Worm (Caenorhabditis elegans) whole organism, L4/young adult: ENCODE results near the gene F55A11.8.

ENCODE experiments used
- W03F9.2 ChIP-seq: fragments of 150-350 bp; optimal IDR thresholded peaks from 2 replicates; lab custom pipeline; 2014; ENCODE audit warnings: missing biosample characterization, missing genetic modification characterization
- dao-5 ChIP-seq: sonication (generic microtip); optimal IDR thresholded peaks from 2 replicates; lab custom pipeline; 2016; ENCODE audit warnings: missing genotype, missing genetic modification characterization, moderate library complexity, missing compliant biosample characterization
- him-1 ChIP-seq: sonication (generic microtip); optimal IDR thresholded peaks from 2 replicates; lab custom pipeline; 2016; ENCODE audit warnings: missing genotype, missing genetic modification reagents, missing genetic modification characterization, missing compliant biosample characterization

The F55A11.8 gene

DNA sequence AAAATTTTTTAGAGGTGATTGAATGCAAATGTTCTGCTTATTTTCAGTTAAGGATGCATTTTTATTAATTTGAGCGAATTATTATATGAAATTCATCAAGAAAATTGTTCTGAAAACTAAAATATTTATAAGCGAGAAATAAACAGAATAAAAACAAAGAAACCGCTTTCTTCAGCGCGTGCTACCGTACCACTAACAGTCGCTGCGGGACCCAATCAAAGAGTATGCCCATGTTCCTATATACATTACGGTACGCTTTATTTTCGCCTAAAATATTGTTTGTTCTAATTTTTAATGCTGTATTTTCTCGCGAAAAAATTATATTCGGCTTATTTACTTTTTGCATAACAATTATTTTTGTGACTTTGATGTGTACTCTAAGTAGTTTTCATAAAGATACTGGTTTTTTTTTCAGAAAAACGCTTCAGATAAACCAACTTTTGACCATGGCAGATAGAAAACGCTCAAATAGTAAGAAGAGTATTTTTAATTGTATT, at the start of gene F55A11.8:
TSS of gene F55A11.8 (plus strand) at position 447 of the 497 bp plus-strand sequence.
- peak; percentile 31 for TF ChIP-seq W03F9.2 (tag; lab: Kevin White, UChicago)
- TF ChIP-seq dao-5 = no peak

DNA sequence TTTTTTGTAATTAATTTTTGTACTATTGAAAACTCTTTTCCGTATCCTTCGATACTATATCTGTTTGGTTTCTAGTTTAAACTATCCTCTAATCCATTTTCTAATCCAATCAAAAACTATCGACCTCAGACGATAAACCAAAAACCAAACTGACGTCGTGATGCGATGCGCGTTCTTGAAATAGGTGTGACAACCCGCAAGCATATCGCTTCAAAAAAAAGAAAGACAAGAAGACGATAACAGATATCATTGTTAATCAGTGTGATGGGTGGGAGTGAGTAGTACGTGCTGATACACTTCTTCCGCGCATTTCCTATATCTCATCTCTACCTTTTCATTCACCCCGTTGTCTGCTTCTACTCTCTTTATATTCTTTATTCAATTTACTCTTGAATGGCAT, 48.2 kb upstream of the F55A11.8 start, which contains the start of gene T04F3.1:
TSS of gene T04F3.1 (plus strand) at position 246 of the 400 bp plus-strand sequence.
- TF ChIP-seq him-1 (no peak), dao-5 (no peak), W03F9.2 (tag; lab: Kevin White, UChicago) (no peak)

DNA sequence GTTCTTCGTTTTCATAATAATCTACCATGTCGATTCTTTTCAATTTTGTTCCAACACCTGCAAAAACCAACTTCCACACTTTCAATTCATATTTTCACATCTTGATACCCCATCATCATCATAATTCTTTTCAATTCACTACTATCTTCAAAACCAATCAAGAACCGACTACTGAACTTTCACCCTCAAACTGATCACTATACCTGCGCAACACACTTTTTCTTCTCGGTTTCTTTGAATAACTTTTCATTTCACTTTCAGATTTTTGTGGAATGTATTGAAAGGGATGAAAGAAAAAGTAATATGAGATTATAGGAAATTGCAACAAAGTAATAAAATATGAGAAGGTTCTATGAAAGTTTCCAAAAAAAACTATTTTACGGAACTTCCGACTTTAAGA, 46.9 kb upstream of the F55A11.8 start:
- TF ChIP-seq him-1 = no peak
- TF ChIP-seq W03F9.2 (tag; lab: Kevin White, UChicago) = no peak
- no peak for TF ChIP-seq dao-5

DNA sequence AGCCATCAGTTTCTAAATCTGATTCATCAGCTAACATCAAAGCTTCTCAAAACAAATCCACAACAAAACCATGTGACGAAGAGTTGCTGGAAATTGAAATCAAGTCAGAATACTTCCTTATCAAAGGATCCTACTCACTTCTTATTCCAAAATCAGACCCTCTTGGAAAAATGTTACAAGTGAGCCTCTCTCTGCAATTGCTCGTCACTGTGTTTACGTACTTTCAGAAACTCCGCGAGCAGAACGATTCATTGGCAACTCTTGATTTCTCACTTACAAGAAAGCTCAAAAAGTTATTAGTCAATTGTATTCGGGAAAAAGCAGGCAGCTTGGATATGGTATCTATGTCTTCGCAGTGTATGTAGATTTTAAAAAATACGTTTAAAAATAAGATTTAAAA, 36.5 kb upstream of the F55A11.8 start:
- TF ChIP-seq dao-5 (no peak), him-1 (no peak), W03F9.2 (tag; lab: Kevin White, UChicago) (no peak)

DNA sequence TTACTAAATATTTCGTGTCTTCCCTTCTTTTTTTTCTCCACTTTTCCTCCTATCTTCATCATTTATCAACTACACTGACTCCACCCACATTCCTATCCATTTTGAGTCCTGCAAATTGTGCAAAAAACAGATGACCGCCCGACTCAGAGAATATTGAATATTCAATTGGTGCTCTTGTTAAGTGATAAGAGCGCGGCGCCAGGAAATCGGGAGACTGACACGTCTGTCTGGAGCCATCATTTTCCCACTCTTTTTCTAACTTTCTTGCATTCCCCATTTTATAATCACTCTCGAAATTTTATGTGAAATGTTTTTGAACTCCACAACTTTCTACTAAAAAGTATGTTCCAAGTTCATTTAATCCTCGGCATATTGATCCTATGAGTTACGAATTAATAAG, 32.1 kb upstream of the F55A11.8 start:
- no peak for TF ChIP-seq dao-5

DNA sequence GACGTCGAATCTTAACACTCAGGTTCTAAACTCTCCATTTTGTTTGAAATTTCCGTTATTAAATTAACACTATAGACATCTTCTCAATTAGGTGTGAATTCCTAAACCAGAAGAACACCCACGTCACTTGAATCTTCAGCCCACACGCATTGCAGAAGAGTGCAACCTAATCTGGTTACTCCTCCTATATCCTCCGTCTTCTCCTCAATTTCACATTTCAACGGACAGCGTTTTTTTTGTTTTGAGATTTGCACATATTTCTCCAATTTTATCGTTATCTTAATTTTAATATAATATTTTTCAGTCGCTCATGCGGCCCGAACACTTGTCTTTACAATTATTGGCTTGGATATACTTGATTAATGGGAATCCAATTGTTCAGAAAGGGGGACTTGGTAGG, 30.6 kb upstream of the F55A11.8 start, which contains the start of gene smoc-1:
TSS of gene smoc-1 (plus strand) at position 301 of the 400 bp plus-strand sequence.
- TF ChIP-seq W03F9.2 (tag; lab: Kevin White, UChicago) (no peak), dao-5 (no peak), him-1 (no peak)

DNA sequence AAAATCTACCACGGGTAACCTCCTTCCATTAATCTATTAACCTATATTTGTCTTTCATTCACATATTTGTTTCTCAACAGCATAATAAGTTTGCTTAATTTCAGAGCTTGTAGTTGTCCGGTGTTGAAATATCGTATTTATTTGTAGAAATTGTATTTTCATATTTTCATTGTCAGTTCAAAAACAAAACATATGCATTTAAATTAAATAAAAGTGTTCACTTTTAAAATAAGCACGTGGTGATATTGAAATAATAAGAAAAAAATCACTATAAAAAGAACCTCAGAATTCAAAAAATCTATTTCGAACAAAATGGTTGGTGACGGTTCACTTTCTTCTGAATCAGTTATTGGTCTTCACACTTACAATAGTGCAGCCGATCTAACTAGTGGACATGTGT, 29.4 kb upstream of the F55A11.8 start, which contains the start of gene T04F3.3:
TSS of gene T04F3.3 (plus strand) at position 301 of the 400 bp plus-strand sequence.
- TF ChIP-seq W03F9.2 (tag; lab: Kevin White, UChicago) = no peak
- TF ChIP-seq dao-5 = no peak
- TF ChIP-seq him-1 = no peak

DNA sequence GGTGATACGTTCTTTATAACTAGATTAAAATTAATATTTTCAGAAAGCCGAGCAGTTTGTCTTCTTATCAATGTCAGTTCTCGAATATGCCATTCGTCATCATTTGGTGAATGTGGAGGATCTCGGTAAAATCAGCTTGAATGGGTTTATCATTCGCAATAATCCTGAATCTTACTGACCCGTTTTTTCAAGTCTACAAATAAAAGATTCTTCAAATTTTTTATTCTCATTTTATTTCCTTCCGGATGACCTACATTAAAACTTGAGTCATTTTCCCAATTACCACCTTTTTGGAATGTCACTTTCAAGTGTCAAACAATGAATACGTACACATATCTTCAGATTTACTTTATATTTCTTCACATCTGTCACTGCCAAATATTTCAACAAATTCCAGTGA, 27.6 kb upstream of the F55A11.8 start, which contains the start of gene T04F3.5:
TSS of gene T04F3.5 (plus strand) at position 301 of the 400 bp plus-strand sequence.
- no peak for TF ChIP-seq W03F9.2 (tag; lab: Kevin White, UChicago)
- TF ChIP-seq him-1 = no peak
- TF ChIP-seq dao-5 = no peak

DNA sequence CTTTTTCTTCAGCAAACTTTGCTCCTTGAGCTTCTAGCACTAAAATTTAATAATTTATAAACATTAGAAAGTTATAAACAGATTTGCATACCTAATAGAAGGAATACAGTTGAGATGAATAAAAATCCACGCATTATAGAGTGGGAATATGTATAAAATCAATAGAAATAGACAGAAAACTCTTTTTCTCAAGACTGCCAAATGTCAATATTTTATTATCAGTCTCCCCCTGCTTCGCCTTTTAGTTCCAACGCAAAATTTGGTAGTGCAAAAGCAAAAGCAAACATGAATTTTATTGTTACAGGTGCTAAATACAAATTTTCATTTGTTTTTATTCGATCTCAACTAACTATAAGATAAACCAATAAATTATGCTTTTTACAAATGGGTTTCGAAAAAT, 25.1 kb upstream of the F55A11.8 start, which contains the start of gene T04F3.4:
TSS of gene T04F3.4 (minus strand) at position 187 of the 400 bp plus-strand sequence.
- no peak for TF ChIP-seq dao-5
- TF ChIP-seq W03F9.2 (tag; lab: Kevin White, UChicago) = no peak
- TF ChIP-seq him-1 = no peak

DNA sequence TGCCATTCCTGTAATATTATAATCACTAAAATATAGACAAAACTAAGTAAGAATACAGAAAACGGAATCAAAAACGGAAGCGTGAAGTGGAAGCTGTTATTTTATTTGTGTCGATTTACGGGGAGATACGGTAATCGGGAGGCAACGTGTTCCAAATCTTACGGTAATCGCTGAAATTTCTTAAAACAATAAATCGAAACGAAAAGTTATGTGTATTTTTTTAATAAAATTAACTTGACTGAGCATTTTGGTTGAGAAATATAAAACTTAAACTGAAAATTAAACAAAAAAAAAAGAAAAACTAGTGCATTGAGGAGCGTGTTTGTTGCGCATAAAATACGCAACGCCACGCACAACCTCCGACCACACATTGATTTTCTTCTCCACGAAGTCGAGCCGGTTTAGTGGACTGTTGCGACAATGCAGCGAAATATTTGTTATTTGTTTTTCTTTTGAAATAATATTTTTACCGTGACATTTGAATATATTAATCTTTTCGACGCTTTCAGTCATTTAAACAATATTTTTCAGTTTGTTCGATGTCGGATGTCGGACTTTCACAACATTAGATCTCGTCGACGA, 23.5 kb upstream of the F55A11.8 start, which contains the start of the genes F55A11.1 and syx-5:
TSS of gene F55A11.1 (minus strand) at position 13 of the 582 bp plus-strand sequence.
TSS of gene syx-5 (plus strand) at position 532 of the 582 bp plus-strand sequence.
- TF ChIP-seq dao-5 (no peak), W03F9.2 (tag; lab: Kevin White, UChicago) (peak; percentile 87), him-1 (peak; percentile 69)

DNA sequence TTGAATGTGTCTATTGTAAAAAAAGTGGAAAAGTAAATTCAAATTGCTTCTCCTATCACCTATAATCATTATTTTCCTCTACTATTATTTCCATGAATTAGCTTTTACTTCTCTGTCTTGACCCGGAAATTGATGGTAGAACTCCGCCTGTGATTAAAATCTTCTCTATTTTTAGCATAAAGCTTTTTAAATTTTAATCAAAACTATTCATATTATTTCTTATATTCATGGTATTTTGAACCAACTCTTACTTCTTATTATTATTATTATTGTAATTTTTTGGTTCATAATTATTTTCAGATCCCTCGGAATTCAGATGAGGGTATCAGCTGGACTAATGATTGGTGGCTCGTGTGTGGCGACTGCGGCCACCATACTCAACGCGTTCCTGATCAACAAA, 21.0 kb upstream of the F55A11.8 start, which contains the start of gene sel-11:
TSS of gene sel-11 (plus strand) at position 301 of the 400 bp plus-strand sequence.
- TF ChIP-seq W03F9.2 (tag; lab: Kevin White, UChicago) = no peak

DNA sequence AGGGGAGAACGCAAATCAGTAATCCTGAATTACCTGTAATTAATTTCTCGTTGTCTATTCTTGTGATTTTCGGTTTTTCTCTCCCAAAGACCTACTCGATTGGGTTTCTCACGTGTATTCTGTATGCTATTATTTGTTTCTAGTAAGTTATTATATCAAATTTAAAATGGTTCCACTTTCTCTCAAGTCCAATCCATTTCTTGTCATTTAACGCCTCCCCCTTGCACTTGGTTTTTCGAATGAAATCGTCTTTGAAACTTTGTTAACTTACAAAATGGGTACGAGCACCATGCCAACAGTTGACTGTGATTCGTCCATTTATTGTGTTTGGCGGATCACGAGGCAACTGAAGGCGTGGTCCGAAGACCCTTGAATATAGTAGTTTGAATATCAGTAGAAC, 18.3 kb upstream of the F55A11.8 start:
- no peak for TF ChIP-seq dao-5
- no peak for TF ChIP-seq him-1
- TF ChIP-seq W03F9.2 (tag; lab: Kevin White, UChicago) = no peak

DNA sequence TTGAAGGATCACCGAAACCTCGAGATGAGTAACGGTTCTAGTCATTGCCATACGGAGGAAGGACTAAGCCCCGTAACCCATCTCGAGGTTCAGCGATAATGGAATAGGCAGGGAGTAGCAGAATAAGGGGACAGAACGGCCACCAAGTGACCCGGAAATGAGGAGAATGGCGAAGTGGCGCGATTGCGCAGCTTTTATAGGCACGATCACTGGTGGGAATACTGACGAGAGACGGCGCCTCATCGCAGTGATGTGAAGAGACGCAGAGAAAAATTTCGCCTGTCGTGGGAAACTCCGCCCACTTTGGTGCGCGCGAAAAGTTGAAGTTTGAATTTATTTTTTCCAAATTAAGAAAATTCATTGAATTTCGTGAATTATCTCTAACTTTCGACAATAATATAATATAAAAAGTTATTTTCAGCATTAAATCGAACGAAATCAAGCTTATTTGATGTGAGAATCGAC, 17.9 kb upstream of the F55A11.8 start, which contains the start of gene F55A11.4:
TSS of gene F55A11.4 (plus strand) at position 415 of the 465 bp plus-strand sequence.
- TF ChIP-seq dao-5 (no peak), W03F9.2 (tag; lab: Kevin White, UChicago) (no peak), him-1 (no peak)

DNA sequence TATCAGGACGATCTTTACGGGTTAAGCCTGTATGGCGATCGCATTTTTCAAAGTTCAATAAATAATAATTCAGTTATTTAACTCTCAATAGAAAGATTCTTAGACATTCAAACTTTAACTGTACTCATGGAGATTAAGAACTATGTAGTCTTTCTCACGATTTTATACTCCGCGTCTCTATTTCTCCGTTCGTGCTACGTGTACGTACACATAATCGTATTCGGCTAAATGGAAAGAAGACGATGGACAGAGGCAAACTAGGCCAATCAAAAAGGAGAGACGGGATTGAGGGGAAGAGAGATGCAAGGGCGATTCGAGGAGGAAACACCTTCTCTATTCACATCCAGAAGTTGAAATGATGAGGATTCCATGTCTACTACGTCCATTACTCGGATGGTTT, 14.6 kb upstream of the F55A11.8 start, which contains the start of gene bus-18:
TSS of gene bus-18 (plus strand) at position 301 of the 400 bp plus-strand sequence.
- no peak for TF ChIP-seq dao-5
- TF ChIP-seq him-1 = no peak

DNA sequence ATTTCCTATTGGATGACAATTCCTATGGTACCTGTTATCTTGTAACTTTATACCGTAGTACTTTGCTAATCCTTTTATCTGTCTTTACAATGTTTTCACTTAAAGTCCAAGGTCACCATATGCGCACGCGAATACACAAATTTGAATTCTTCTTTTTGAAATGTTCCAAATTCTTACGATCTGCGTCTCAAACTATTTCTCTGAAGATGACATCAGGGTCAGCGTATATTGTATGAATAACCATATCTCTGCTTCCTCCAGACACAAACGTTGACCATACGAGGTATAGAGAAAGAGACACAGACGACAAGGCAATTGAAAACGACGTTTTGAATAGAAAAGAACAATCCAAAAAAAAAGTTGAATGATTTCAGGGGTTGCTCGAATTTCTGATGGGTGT, 14.1 kb upstream of the F55A11.8 start:
- TF ChIP-seq dao-5 (no peak), him-1 (no peak), W03F9.2 (tag; lab: Kevin White, UChicago) (no peak)
